Worm (Caenorhabditis elegans): Measurements from ENCODE around the gene clec-222.

Gene clec-222

DNA sequence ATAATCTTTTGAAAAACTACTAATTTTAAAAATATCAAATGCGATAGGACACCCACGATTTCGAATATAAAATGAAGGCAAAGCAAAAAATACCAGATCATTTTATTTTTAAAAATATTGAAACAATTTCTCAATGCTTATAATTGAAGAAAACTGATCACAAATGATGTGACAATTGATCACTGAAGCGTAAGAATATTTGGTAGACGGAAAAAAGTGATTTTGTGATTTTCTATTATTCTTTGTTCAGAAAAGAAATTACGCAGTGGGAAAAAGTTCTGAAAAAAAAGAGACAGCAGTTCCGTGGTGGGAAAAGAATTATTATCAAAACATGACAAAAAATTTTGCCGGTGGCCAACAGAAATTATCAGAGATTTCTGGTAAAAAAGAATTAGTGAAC is 27.5 kb downstream of the clec-222 start, which contains the start of gene T03F7.5:
Gene T03F7.5, minus strand, starts transcription at position 101 of the 400 bp plus-strand sequence.
- no peak for TF ChIP-seq cog-1 (tag; optimal IDR thresholded peaks at IDR 0.05)
- no peak for TF ChIP-seq T22C8.4 (GFP tag; IDR thresholded peaks at IDR 0.05)
- TF ChIP-seq ztf-29 (GFP tag; IDR thresholded peaks at IDR 0.05), result no peak
- TF ChIP-seq med-1 (GFP tag; optimal IDR thresholded peaks at IDR 0.05; ENCODE audit: insufficient read depth), result no peak
- TF ChIP-seq tab-1 (GFP tag; IDR thresholded peaks at IDR 0.05), result no peak
- TF ChIP-seq ref-1 (GFP tag; conservative IDR thresholded peaks at IDR 0.05), result no peak
- TF ChIP-seq flt-1 (GFP tag; IDR thresholded peaks at IDR 0.05), result no peak
- TF ChIP-seq klf-2 (GFP tag; conservative IDR thresholded peaks at IDR 0.05), result no peak
- TF ChIP-seq ztf-23 (GFP tag; IDR thresholded peaks at IDR 0.05), result no peak

- TF ChIP-seq klf-2 (GFP tag; conservative IDR thresholded peaks at IDR 0.05), result no peak
- no peak for TF ChIP-seq ref-1 (GFP tag; conservative IDR thresholded peaks at IDR 0.05)
- TF ChIP-seq cog-1 (tag; optimal IDR thresholded peaks at IDR 0.05), result no peak
- TF ChIP-seq med-1 (GFP tag; optimal IDR thresholded peaks at IDR 0.05; ENCODE audit: insufficient read depth), result no peak
- no peak for TF ChIP-seq tab-1 (GFP tag; IDR thresholded peaks at IDR 0.05)
- TF ChIP-seq ztf-29 (GFP tag; IDR thresholded peaks at IDR 0.05), result no peak
- TF ChIP-seq ztf-23 (GFP tag; IDR thresholded peaks at IDR 0.05), result no peak
- TF ChIP-seq flt-1 (GFP tag; IDR thresholded peaks at IDR 0.05), result no peak
- TF ChIP-seq T22C8.4 (GFP tag; IDR thresholded peaks at IDR 0.05), result no peak
These were observed 28.3 kb downstream of the clec-222 start for ce11 chrV:11299406-11299805.

- no peak for TF ChIP-seq T22C8.4 (GFP tag; IDR thresholded peaks at IDR 0.05)
- TF ChIP-seq ref-1 (GFP tag; conservative IDR thresholded peaks at IDR 0.05), result no peak
- no peak for TF ChIP-seq med-1 (GFP tag; optimal IDR thresholded peaks at IDR 0.05; ENCODE audit: insufficient read depth)
- no peak for TF ChIP-seq tab-1 (GFP tag; IDR thresholded peaks at IDR 0.05)
- no peak for TF ChIP-seq ztf-29 (GFP tag; IDR thresholded peaks at IDR 0.05)
- no peak for TF ChIP-seq klf-2 (GFP tag; conservative IDR thresholded peaks at IDR 0.05)
- no peak for TF ChIP-seq flt-1 (GFP tag; IDR thresholded peaks at IDR 0.05)
- no peak for TF ChIP-seq cog-1 (tag; optimal IDR thresholded peaks at IDR 0.05)
- no peak for TF ChIP-seq ztf-23 (GFP tag; IDR thresholded peaks at IDR 0.05)
These were observed 29.4 kb downstream of the clec-222 start, which contains the start of gene srh-47 for ce11 chrV:11300539-11300938. TSS of gene srh-47 (minus strand) at chrV:11300639.

- TF ChIP-seq med-1 (GFP tag; optimal IDR thresholded peaks at IDR 0.05; ENCODE audit: insufficient read depth), result no peak
- no peak for TF ChIP-seq ref-1 (GFP tag; conservative IDR thresholded peaks at IDR 0.05)
- no peak for TF ChIP-seq ztf-23 (GFP tag; IDR thresholded peaks at IDR 0.05)
- TF ChIP-seq flt-1 (GFP tag; IDR thresholded peaks at IDR 0.05), result no peak
- TF ChIP-seq tab-1 (GFP tag; IDR thresholded peaks at IDR 0.05), result no peak
- TF ChIP-seq cog-1 (tag; optimal IDR thresholded peaks at IDR 0.05), result no peak
- no peak for TF ChIP-seq klf-2 (GFP tag; conservative IDR thresholded peaks at IDR 0.05)
- TF ChIP-seq T22C8.4 (GFP tag; IDR thresholded peaks at IDR 0.05), result no peak
- TF ChIP-seq ztf-29 (GFP tag; IDR thresholded peaks at IDR 0.05), result no peak
These were observed 31.5 kb downstream of the clec-222 start, which contains the start of gene srh-46 for ce11 chrV:11302698-11303097. TSS of gene srh-46 (minus strand) at chrV:11302886.

- no peak for TF ChIP-seq ref-1 (GFP tag; conservative IDR thresholded peaks at IDR 0.05)
- TF ChIP-seq T22C8.4 (GFP tag; IDR thresholded peaks at IDR 0.05), result no peak
- no peak for TF ChIP-seq cog-1 (tag; optimal IDR thresholded peaks at IDR 0.05)
- no peak for TF ChIP-seq med-1 (GFP tag; optimal IDR thresholded peaks at IDR 0.05; ENCODE audit: insufficient read depth)
- no peak for TF ChIP-seq ztf-23 (GFP tag; IDR thresholded peaks at IDR 0.05)
- no peak for TF ChIP-seq tab-1 (GFP tag; IDR thresholded peaks at IDR 0.05)
- no peak for TF ChIP-seq flt-1 (GFP tag; IDR thresholded peaks at IDR 0.05)
- no peak for TF ChIP-seq klf-2 (GFP tag; conservative IDR thresholded peaks at IDR 0.05)
- no peak for TF ChIP-seq ztf-29 (GFP tag; IDR thresholded peaks at IDR 0.05)
These were observed 33.0 kb downstream of the clec-222 start for ce11 chrV:11304200-11304599.

ce11 chrV:11304879-11305278 is 33.7 kb downstream of the clec-222 start, which contains the start of gene srh-45:
TSS of gene srh-45 (minus strand) at chrV:11304979.
- no peak for TF ChIP-seq T22C8.4 (GFP tag; IDR thresholded peaks at IDR 0.05)
- TF ChIP-seq ref-1 (GFP tag; conservative IDR thresholded peaks at IDR 0.05), result no peak
- no peak for TF ChIP-seq ztf-29 (GFP tag; IDR thresholded peaks at IDR 0.05)
- TF ChIP-seq ztf-23 (GFP tag; IDR thresholded peaks at IDR 0.05), result no peak
- no peak for TF ChIP-seq tab-1 (GFP tag; IDR thresholded peaks at IDR 0.05)

- TF ChIP-seq T22C8.4 (GFP tag; IDR thresholded peaks at IDR 0.05), result no peak
These were observed 36.6 kb downstream of the clec-222 start for ce11 chrV:11307781-11308180.

DNA sequence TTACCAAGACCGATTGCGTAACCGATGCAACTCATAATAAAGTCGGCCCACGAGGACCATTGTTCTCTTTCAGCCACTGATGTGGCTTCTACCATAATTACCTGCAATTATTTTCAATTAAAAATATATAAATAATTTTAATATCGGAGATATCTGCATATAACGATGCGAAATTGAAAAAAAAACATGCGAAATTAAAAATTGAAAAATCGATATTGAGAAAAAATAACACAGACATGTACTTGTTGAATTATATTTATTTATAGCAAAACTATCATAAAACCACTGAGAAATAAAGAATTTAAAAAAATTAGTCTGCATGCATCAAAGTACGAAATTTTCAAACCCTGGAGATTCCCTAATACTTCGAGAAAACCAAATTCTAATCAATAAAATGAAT is 37.2 kb downstream of the clec-222 start, which contains the start of gene snf-11:
Gene snf-11, minus strand, starts transcription at position 101 of the 400 bp plus-strand sequence.
- no peak for TF ChIP-seq flt-1 (GFP tag; IDR thresholded peaks at IDR 0.05)
- TF ChIP-seq cog-1 (tag; optimal IDR thresholded peaks at IDR 0.05), result no peak
- no peak for TF ChIP-seq ref-1 (GFP tag; conservative IDR thresholded peaks at IDR 0.05)
- no peak for TF ChIP-seq tab-1 (GFP tag; IDR thresholded peaks at IDR 0.05)
- no peak for TF ChIP-seq med-1 (GFP tag; optimal IDR thresholded peaks at IDR 0.05; ENCODE audit: insufficient read depth)
- TF ChIP-seq ztf-29 (GFP tag; IDR thresholded peaks at IDR 0.05), result no peak
- no peak for TF ChIP-seq klf-2 (GFP tag; conservative IDR thresholded peaks at IDR 0.05)
- no peak for TF ChIP-seq ztf-23 (GFP tag; IDR thresholded peaks at IDR 0.05)
- no peak for TF ChIP-seq T22C8.4 (GFP tag; IDR thresholded peaks at IDR 0.05)

- TF ChIP-seq flt-1 (GFP tag; IDR thresholded peaks at IDR 0.05), result no peak
- no peak for TF ChIP-seq cog-1 (tag; optimal IDR thresholded peaks at IDR 0.05)
- no peak for TF ChIP-seq tab-1 (GFP tag; IDR thresholded peaks at IDR 0.05)
- no peak for TF ChIP-seq ref-1 (GFP tag; conservative IDR thresholded peaks at IDR 0.05)
- no peak for TF ChIP-seq ztf-29 (GFP tag; IDR thresholded peaks at IDR 0.05)
- no peak for TF ChIP-seq med-1 (GFP tag; optimal IDR thresholded peaks at IDR 0.05; ENCODE audit: insufficient read depth)
- TF ChIP-seq T22C8.4 (GFP tag; IDR thresholded peaks at IDR 0.05), result no peak
- TF ChIP-seq ztf-23 (GFP tag; IDR thresholded peaks at IDR 0.05), result no peak
- TF ChIP-seq klf-2 (GFP tag; conservative IDR thresholded peaks at IDR 0.05), result no peak
These were observed 37.8 kb downstream of the clec-222 start for ce11 chrV:11308915-11309314.

ce11 chrV:11311013-11311472 is 39.9 kb downstream of the clec-222 start, which contains the start of gene T03F7.7:
TSS of gene T03F7.7 (plus strand) at chrV:11311422.
- no peak for TF ChIP-seq ref-1 (GFP tag; conservative IDR thresholded peaks at IDR 0.05)
- TF ChIP-seq ztf-29 (GFP tag; IDR thresholded peaks at IDR 0.05), result no peak
- no peak for TF ChIP-seq ztf-23 (GFP tag; IDR thresholded peaks at IDR 0.05)
- TF ChIP-seq klf-2 (GFP tag; conservative IDR thresholded peaks at IDR 0.05), result no peak
- TF ChIP-seq med-1 (GFP tag; optimal IDR thresholded peaks at IDR 0.05; ENCODE audit: insufficient read depth), result no peak
- TF ChIP-seq tab-1 (GFP tag; IDR thresholded peaks at IDR 0.05), result no peak
- TF ChIP-seq flt-1 (GFP tag; IDR thresholded peaks at IDR 0.05), result no peak
- no peak for TF ChIP-seq T22C8.4 (GFP tag; IDR thresholded peaks at IDR 0.05)
- TF ChIP-seq cog-1 (tag; optimal IDR thresholded peaks at IDR 0.05), result no peak

Measured in whole organism, midembryonic.